Fruit fly (Drosophila melanogaster): ENCODE results near the gene CG34426.

The CG34426 gene

DNA sequence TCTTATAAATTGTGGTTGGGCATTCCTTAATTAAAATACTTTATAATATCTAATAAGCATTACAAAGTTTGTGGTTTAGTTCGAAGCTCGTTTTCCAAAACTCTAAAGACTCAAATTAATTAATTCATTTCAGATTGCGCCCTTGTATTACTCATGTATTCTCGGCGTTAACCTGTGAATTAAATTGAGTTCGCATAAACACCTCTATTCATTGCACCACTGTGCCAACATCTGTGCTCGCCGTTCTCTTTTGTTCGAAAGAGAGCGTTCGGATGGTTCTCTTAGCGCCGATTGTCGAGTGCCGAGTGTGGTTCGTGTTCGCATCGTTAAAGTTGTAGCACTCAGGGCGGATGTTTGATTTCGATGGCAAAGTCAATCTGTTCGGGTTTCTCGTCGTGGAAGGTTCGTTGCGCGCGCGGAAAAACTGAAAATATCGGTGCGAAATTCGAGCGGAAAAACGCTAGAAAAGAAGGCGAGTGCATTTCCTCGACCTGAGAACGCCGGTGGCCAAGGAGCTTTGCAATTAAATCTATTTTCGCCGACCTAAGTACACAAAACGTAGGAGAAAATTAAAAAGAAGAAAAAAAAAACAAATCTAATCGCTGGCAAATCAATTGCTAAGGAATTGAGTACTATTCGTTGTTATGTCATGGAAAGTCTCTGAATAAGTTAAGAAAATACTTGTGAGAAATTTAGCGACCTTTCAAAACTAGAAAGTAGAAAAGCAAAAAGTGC, 25.0 kb downstream of the CG34426 start, which contains the start of gene dally (continued):
- TF ChIP-seq amos (GFP tag; IDR thresholded peaks at IDR 0.05; ENCODE audit: partially characterized antibody): peak; percentile 55; the same call in 1 of the 2 replicates
- no peak for TF ChIP-seq Mrtf (GFP tag; IDR thresholded peaks at IDR 0.05)
- peak; percentile 22 for TF ChIP-seq CG13624 (GFP tag; optimal IDR thresholded peaks at IDR 0.05)
- TF ChIP-seq CG17802 (tag; optimal IDR thresholded peaks at IDR 0.05): no peak
- peak; percentile 1 for TF ChIP-seq Nf-YB (GFP tag; optimal IDR thresholded peaks at IDR 0.05)
- TF ChIP-seq vnd (GFP tag; IDR thresholded peaks at IDR 0.05; ENCODE audit: partially characterized antibody): 0 out of 3 replicates have a peak, but pooled peaks have one; percentile 6
- peak; percentile 45 for TF ChIP-seq CG18599 (GFP tag; optimal IDR thresholded peaks at IDR 0.05)
- TF ChIP-seq NFAT (GFP tag; IDR thresholded peaks at IDR 0.05): 0 out of 2 replicates have a peak, but pooled peaks have one; percentile 24
- peak; percentile 70 for TF ChIP-seq CG13287 (GFP tag; IDR thresholded peaks at IDR 0.05; ENCODE audit: partially characterized antibody)
- TF ChIP-seq TFAM (GFP tag; optimal IDR thresholded peaks at IDR 0.05): no peak
- TF ChIP-seq pnt (GFP tag; optimal IDR thresholded peaks at IDR 0.05): no peak
- TF ChIP-seq CG4707 (GFP tag; optimal IDR thresholded peaks at IDR 0.05): peak; percentile 32
- TF ChIP-seq hb (GFP tag; IDR thresholded peaks at IDR 0.05; ENCODE audit: partially characterized antibody): peak; percentile 47; the same call in 1 of the 3 replicates
- peak; percentile 34 for TF ChIP-seq sd (tag; optimal IDR thresholded peaks at IDR 0.05)
- peak; percentile 88 to 95 for TF ChIP-seq Trl (optimal IDR thresholded peaks at IDR 0.05)
- peak; percentile 64 for TF ChIP-seq Trl (GFP tag; optimal IDR thresholded peaks at IDR 0.05)
- 0 out of 3 replicates have a peak, but pooled peaks have one; percentile 30 for TF ChIP-seq CG14860 (GFP tag; IDR thresholded peaks at IDR 0.05; ENCODE audit: partially characterized antibody)
- TF ChIP-seq dm (GFP tag; optimal IDR thresholded peaks at IDR 0.05): no peak
- TF ChIP-seq Hr51 (GFP tag; optimal IDR thresholded peaks at IDR 0.05): peak in 1 of 2 experiments; percentile 7
- TF ChIP-seq corto (GFP tag; optimal IDR thresholded peaks at IDR 0.05): peak; percentile 40
- peak; percentile 20 for TF ChIP-seq PHDP (tag; optimal IDR thresholded peaks at IDR 0.05)
- TF ChIP-seq CG14014 (GFP tag; IDR thresholded peaks at IDR 0.05): peak; percentile 35; the same call in 1 of the 2 replicates
- no peak for TF ChIP-seq CG31388 (GFP tag; optimal IDR thresholded peaks at IDR 0.05)
- TF ChIP-seq CG10431 (GFP tag; optimal IDR thresholded peaks at IDR 0.05): no peak
- peak; percentile 37 for TF ChIP-seq scrt (GFP tag; optimal IDR thresholded peaks at IDR 0.05)
- TF ChIP-seq Stat92E (GFP tag; optimal IDR thresholded peaks at IDR 0.05): peak in 1 of 3 experiments; percentile 18
- peak; percentile 6 for TF ChIP-seq CG33213 (GFP tag; optimal IDR thresholded peaks at IDR 0.05)
- TF ChIP-seq sqz (GFP tag; optimal IDR thresholded peaks at IDR 0.05): peak; percentile 5
- no peak; the same call in 2 of the 3 replicates for TF ChIP-seq B-H1 (GFP tag; IDR thresholded peaks at IDR 0.05)
- TF ChIP-seq Gug (GFP tag; IDR thresholded peaks at IDR 0.05): peak; percentile 28; the same call in 1 of the 4 replicates
- 0 out of 2 replicates have a peak, but pooled peaks have one; percentile 6 for TF ChIP-seq CG14441 (GFP tag; IDR thresholded peaks at IDR 0.05)
- TF ChIP-seq crol (GFP tag; IDR thresholded peaks at IDR 0.05): peak; percentile 30; the same call in 1 of the 2 replicates
- peak; percentile 46 for TF ChIP-seq CG11504 (tag; optimal IDR thresholded peaks at IDR 0.05)
- TF ChIP-seq Pdp1 (GFP tag; optimal IDR thresholded peaks at IDR 0.05): peak in 1 of 2 experiments; percentile 53
- TF ChIP-seq otp (GFP tag; IDR thresholded peaks at IDR 0.05): peak; percentile 45; the same call in 2 of the 3 replicates
- peak; percentile 48; the same call in 1 of the 2 replicates for TF ChIP-seq seq (GFP tag; IDR thresholded peaks at IDR 0.05)
- TF ChIP-seq tin (GFP tag; optimal IDR thresholded peaks at IDR 0.05): peak; percentile 13
- peak; percentile 36; the same call in 1 of the 4 replicates for TF ChIP-seq Dll (GFP tag; IDR thresholded peaks at IDR 0.05; ENCODE audit: partially characterized antibody)
- TF ChIP-seq CG12236 (GFP tag; optimal IDR thresholded peaks at IDR 0.05): no peak
- TF ChIP-seq HLH54F (GFP tag; optimal IDR thresholded peaks at IDR 0.05): no peak
- no peak for TF ChIP-seq slou (GFP tag; optimal IDR thresholded peaks at IDR 0.05)
- peak; percentile 22 for TF ChIP-seq CG16863 (GFP tag; optimal IDR thresholded peaks at IDR 0.05)
- no peak for TF ChIP-seq CG7271 (tag; optimal IDR thresholded peaks at IDR 0.05)
- TF ChIP-seq HmgZ (tag; optimal IDR thresholded peaks at IDR 0.05): peak; percentile 31
- TF ChIP-seq trem (tag; optimal IDR thresholded peaks at IDR 0.05): peak; percentile 8
- 0 out of 2 replicates have a peak, but pooled peaks have one; percentile 32 for TF ChIP-seq Atf6 (GFP tag; IDR thresholded peaks at IDR 0.05)
- TF ChIP-seq ssp (GFP tag; IDR thresholded peaks at IDR 0.05): no peak

Measured in whole organism, embryonic.